Worm (Caenorhabditis elegans) whole organism, L4/young adult: Measurements from ENCODE around the gene C49A9.9.
"Not testable (repeated sequence)": the region's sequence is repeated elsewhere in the genome, so short reads cannot be mapped to it uniquely, and the experiment has no call there.

Experiments
- W03F9.2 ChIP-seq: fragments of 150-350 bp; optimal IDR thresholded peaks from 2 replicates; lab custom pipeline; 2014; ENCODE audit warnings: missing biosample characterization, missing genetic modification characterization
- dao-5 ChIP-seq: sonication (generic microtip); optimal IDR thresholded peaks from 2 replicates; lab custom pipeline; 2016; ENCODE audit warnings: missing genotype, missing genetic modification characterization, moderate library complexity, missing compliant biosample characterization
- him-1 ChIP-seq: sonication (generic microtip); optimal IDR thresholded peaks from 2 replicates; lab custom pipeline; 2016; ENCODE audit warnings: missing genotype, missing genetic modification reagents, missing genetic modification characterization, missing compliant biosample characterization

- not testable (repeated sequence) for TF ChIP-seq dao-5, him-1, W03F9.2 (tag; lab: Kevin White, UChicago)
Measured at ce11 chrIV:6253000-6253399, 35.8 kb downstream of the C49A9.9 start, which contains the start of gene T13A10.2.
